Worm (Caenorhabditis elegans) whole organism, late embryonic: Measurements from ENCODE around the gene F42A9.17.

ENCODE experiments used
- gmeb-2 ChIP-seq: sonication (generic microtip); optimal IDR thresholded peaks from 2 replicates; lab custom pipeline; 2016; ENCODE audit warnings: missing genetic modification characterization, inconsistent platforms, missing compliant biosample characterization
- nfya-1 ChIP-seq: sonication (generic microtip); optimal IDR thresholded peaks from 2 replicates; lab custom pipeline; 2017; ENCODE audit warnings: missing genetic modification characterization, mild to moderate bottlenecking, missing compliant biosample characterization, antibody characterized with exemption, moderate library complexity

- TF ChIP-seq gmeb-2 (tag; lab: Kevin White, UChicago) (no peak), nfya-1 (tag; lab: Kevin White, UChicago) (peak; percentile 44)
Measured at ce11 chrIV:8597504-8597903, 14.2 kb downstream of the F42A9.17 start.
